Worm (Caenorhabditis elegans): ENCODE data around the gene F28F5.4.

Gene F28F5.4

DNA sequence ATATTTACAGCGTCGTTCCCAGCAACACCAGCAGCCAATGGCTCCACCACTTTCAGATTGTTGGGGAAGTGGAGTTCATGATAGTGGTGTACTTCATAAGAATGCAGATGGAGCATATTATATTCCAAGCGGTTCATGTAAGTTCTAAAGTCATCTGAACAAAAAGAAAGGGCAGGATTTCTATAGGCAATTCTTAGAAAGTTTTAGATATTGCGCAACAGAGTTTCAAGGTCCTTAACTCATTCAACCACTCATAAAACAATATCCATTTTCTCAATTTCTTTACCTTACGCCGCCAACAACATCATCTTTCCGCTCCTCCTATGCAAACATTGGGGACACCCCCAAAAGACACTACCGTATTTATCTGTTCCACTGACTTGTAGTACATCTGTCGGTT is 14.5 kb upstream of the F28F5.4 start:
- no peak for TF ChIP-seq ztf-4 (tag; optimal IDR thresholded peaks at IDR 0.05)
- no peak for TF ChIP-seq R02D3.7 (tag; optimal IDR thresholded peaks at IDR 0.05)
- no peak for TF ChIP-seq elt-3 (tag; optimal IDR thresholded peaks at IDR 0.05)
- TF ChIP-seq ceh-16 (tag; optimal IDR thresholded peaks at IDR 0.05), result no peak
- TF ChIP-seq skn-1 (tag; optimal IDR thresholded peaks at IDR 0.05), result no peak

DNA sequence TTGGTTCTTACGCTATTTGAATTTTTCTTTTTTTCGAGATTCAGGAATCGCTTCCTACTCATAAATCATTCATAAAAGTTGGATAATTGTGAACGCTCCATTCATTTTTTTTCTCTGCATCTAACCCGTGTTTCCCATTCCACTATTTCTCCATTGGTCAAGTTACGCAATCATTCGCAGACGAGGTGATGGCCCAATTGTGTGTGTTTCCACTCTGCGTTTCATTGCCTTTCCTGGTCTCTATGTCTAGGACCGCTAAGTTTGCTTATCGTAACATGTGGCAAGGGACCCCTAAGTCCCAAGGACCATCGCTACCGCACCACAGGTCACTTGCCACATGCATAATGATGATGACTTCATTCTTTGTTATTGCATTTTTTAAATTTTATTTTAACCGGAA is 9.3 kb upstream of the F28F5.4 start:
- no peak for TF ChIP-seq ceh-9 (tag; optimal IDR thresholded peaks at IDR 0.05)
- no peak for TF ChIP-seq elt-2 (tag; optimal IDR thresholded peaks at IDR 0.05)

ce11 chrIII:6822790-6823189 is 6.0 kb upstream of the F28F5.4 start:
- TF ChIP-seq unc-62 (GFP tag; optimal IDR thresholded peaks at IDR 0.05) (no peak), aly-2 (tag; optimal IDR thresholded peaks at IDR 0.05) (no peak), pqm-1 (tag; optimal IDR thresholded peaks at IDR 0.05) (no peak), zag-1 (tag; optimal IDR thresholded peaks at IDR 0.05) (no peak), ama-1 (optimal IDR thresholded peaks at IDR 0.05) (no peak), nhr-67 (tag; optimal IDR thresholded peaks at IDR 0.05) (no peak), lin-39 (tag; optimal IDR thresholded peaks at IDR 0.05) (no peak), nhr-237 (tag; optimal IDR thresholded peaks at IDR 0.05) (no peak), elt-2 (tag; optimal IDR thresholded peaks at IDR 0.05) (no peak), nhr-11 (tag; optimal IDR thresholded peaks at IDR 0.05) (no peak), ztf-11 (tag; optimal IDR thresholded peaks at IDR 0.05) (no peak), nhr-12 (tag; optimal IDR thresholded peaks at IDR 0.05) (no peak), ztf-4 (tag; optimal IDR thresholded peaks at IDR 0.05) (no peak), nfya-1 (tag; optimal IDR thresholded peaks at IDR 0.05; ENCODE audit: insufficient read depth) (no peak)

- TF ChIP-seq sea-2 (GFP tag; optimal IDR thresholded peaks at IDR 0.05) (no peak), mml-1 (tag; optimal IDR thresholded peaks at IDR 0.05) (no peak), fkh-10 (GFP tag; optimal IDR thresholded peaks at IDR 0.05) (no peak), lin-15B (tag; optimal IDR thresholded peaks at IDR 0.05) (no peak), elt-2 (tag; optimal IDR thresholded peaks at IDR 0.05) (no peak), nhr-77 (tag; optimal IDR thresholded peaks at IDR 0.05) (no peak), zag-1 (tag; optimal IDR thresholded peaks at IDR 0.05) (no peak), R02D3.7 (tag; optimal IDR thresholded peaks at IDR 0.05) (no peak), pqm-1 (tag; optimal IDR thresholded peaks at IDR 0.05) (no peak), nhr-28 (tag; optimal IDR thresholded peaks at IDR 0.05) (no peak), nhr-12 (tag; optimal IDR thresholded peaks at IDR 0.05) (no peak), nhr-23 (tag; optimal IDR thresholded peaks at IDR 0.05) (no peak), nhr-25 (tag; optimal IDR thresholded peaks at IDR 0.05) (no peak), daf-12 (tag; optimal IDR thresholded peaks at IDR 0.05) (no peak), ZK546.5 (tag; optimal IDR thresholded peaks at IDR 0.05) (no peak), nhr-237 (tag; optimal IDR thresholded peaks at IDR 0.05) (no peak), nhr-11 (tag; optimal IDR thresholded peaks at IDR 0.05) (no peak), pha-4 (tag; optimal IDR thresholded peaks at IDR 0.05) (no peak), ceh-16 (tag; optimal IDR thresholded peaks at IDR 0.05) (no peak)
Measured at ce11 chrIII:6820343-6820985, 3.6 kb upstream of the F28F5.4 start, which contains the start of gene ten-1. Gene ten-1 (plus strand): TSS chrIII:6820935.

DNA sequence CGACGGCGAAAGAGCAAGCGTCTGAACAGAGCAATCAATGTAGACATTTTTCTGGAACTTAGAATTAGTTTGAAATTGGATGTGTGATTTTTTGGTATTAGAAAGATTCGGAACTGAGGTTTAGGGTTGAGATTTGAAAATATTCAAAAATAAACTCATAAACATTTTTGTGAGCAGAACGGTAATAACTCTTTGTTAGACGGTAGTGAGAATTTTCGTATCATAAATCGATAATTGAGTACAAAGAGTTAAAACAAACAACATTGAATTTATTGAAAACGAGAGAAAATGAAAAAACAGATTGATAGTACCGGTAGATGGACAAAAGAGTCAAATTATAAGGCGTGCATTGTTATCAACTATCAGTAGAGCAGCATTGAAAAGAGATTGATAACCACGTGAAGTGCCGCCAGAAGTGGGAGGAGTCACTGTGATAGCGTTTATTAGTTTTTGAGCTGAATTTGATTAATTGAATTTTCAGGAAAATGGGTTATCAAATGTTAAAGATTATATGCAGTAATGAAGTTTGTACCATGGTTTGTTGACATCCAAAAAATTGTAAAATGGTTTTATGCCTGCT is 2.6 kb upstream of the F28F5.4 start, which contains the start of gene F28F5.6:
Gene F28F5.6 (minus strand): TSS at position 51 of the 580 bp plus-strand sequence.
- TF ChIP-seq nhr-237 (tag; optimal IDR thresholded peaks at IDR 0.05) (no peak), pha-4 (tag; optimal IDR thresholded peaks at IDR 0.05) (peak; percentile 49), tbx-2 (tag; optimal IDR thresholded peaks at IDR 0.05) (no peak), fos-1 (tag; optimal IDR thresholded peaks at IDR 0.05) (no peak), ceh-28 (tag; optimal IDR thresholded peaks at IDR 0.05) (peak; percentile 21), ceh-82 (tag; optimal IDR thresholded peaks at IDR 0.05) (no peak), elt-2 (tag; optimal IDR thresholded peaks at IDR 0.05) (peak; percentile 95), skn-1 (tag; optimal IDR thresholded peaks at IDR 0.05) (peak; percentile 50), lin-39 (tag; optimal IDR thresholded peaks at IDR 0.05) (no peak), ama-1 (optimal IDR thresholded peaks at IDR 0.05) (no peak), pqm-1 (tag; optimal IDR thresholded peaks at IDR 0.05) (peak; percentile 78), unc-39 (tag; optimal IDR thresholded peaks at IDR 0.05) (no peak)
